Worm (Caenorhabditis elegans): ENCODE measurements around the gene hsd-3.

- TF ChIP-seq dpl-1 (GFP tag; optimal IDR thresholded peaks at IDR 0.05), result no peak
- no peak for TF ChIP-seq nhr-76 (tag; optimal IDR thresholded peaks at IDR 0.05)
Measured at ce11 chrX:5015775-5016174, 6.7 kb downstream of the hsd-3 start, which contains the start of gene ZC449.8.

Measured in whole organism, L1 larva.